Worm (Caenorhabditis elegans) whole organism, young adult: ENCODE data around the gene F22H10.11.

ENCODE experiments used
- B0019.2 ChIP-seq: fragments of 200-800 bp; sonication (Bioruptor generic); conservative IDR thresholded peaks from 2 replicates; pipeline ENCODE4 v1.3.6; 2022; ENCODE audit warnings: missing genetic modification reagents, missing genetic modification characterization, missing compliant biosample characterization
- B0261.1 ChIP-seq: sonication (generic microtip); optimal IDR thresholded peaks from 2 replicates; lab custom pipeline; 2016; ENCODE audit warnings: mild to moderate bottlenecking, missing genetic modification characterization, moderate library complexity, missing compliant biosample characterization
- F22D6.2 ChIP-seq: sonication (generic microtip); optimal IDR thresholded peaks from 2 replicates; lab custom pipeline; 2016; ENCODE audit warnings: mild to moderate bottlenecking, missing genetic modification characterization, missing compliant biosample characterization
- F52B5.7 ChIP-seq: sonication (generic microtip); optimal IDR thresholded peaks from 2 replicates; lab custom pipeline; 2016; ENCODE audit warnings: mild to moderate bottlenecking, missing genetic modification characterization, missing compliant biosample characterization
- T07F8.4 ChIP-seq: sonication (generic microtip); optimal IDR thresholded peaks from 2 replicates; lab custom pipeline; 2016; ENCODE audit warnings: mild to moderate bottlenecking, missing genetic modification characterization, moderate library complexity, missing compliant biosample characterization
- T26A5.8 ChIP-seq: sonication (generic microtip); optimal IDR thresholded peaks from 2 replicates; lab custom pipeline; 2016; ENCODE audit warnings: missing genetic modification characterization, missing compliant biosample characterization
- Y53F4B.3 ChIP-seq: fragments of 200-800 bp; sonication (Bioruptor generic); IDR thresholded peaks from 2 replicates; pipeline ENCODE4 v1.3.6; 2022; ENCODE audit warnings: missing genetic modification reagents, missing genetic modification characterization, missing compliant biosample characterization
- Y53G8AR.9 ChIP-seq: fragments of 200-800 bp; sonication (Bioruptor generic); conservative IDR thresholded peaks from 2 replicates; pipeline ENCODE4 v1.3.6; 2022; ENCODE audit warnings: missing genetic modification reagents, missing genetic modification characterization, missing compliant biosample characterization
- akir-1 ChIP-seq: fragments of 200-800 bp; sonication (Bioruptor generic); optimal IDR thresholded peaks from 2 replicates; lab custom pipeline; 2018; ENCODE audit warnings: mild to moderate bottlenecking, missing genetic modification characterization, moderate library complexity, missing compliant biosample characterization
- aptf-2 ChIP-seq: fragments of 200-800 bp; sonication (Bioruptor generic); conservative IDR thresholded peaks from 2 replicates; pipeline ENCODE4 v1.3.6; 2022; ENCODE audit warnings: missing genetic modification reagents, missing genetic modification characterization, missing compliant biosample characterization
- aptf-3 ChIP-seq: fragments of 200-800 bp; sonication (Bioruptor generic); IDR thresholded peaks from 2 replicates; pipeline ENCODE4 v1.3.6; 2022; ENCODE audit warnings: missing genetic modification characterization, missing compliant biosample characterization
- athp-1 ChIP-seq: sonication (generic microtip); optimal IDR thresholded peaks from 2 replicates; lab custom pipeline; 2017; ENCODE audit warnings: mild to moderate bottlenecking, missing genetic modification characterization, missing compliant biosample characterization
- attf-3 ChIP-seq: fragments of 200-800 bp; sonication (Bioruptor generic); conservative IDR thresholded peaks from 2 replicates; pipeline ENCODE4 v1.3.6; 2022; ENCODE audit warnings: missing genetic modification reagents, missing genetic modification characterization, missing compliant biosample characterization
- bed-1 ChIP-seq: fragments of 200-800 bp; sonication (Bioruptor generic); IDR thresholded peaks from 2 replicates; pipeline ENCODE4 v1.3.6; 2022; ENCODE audit warnings: missing genetic modification reagents, missing genetic modification characterization, missing compliant biosample characterization
- bed-2 ChIP-seq: fragments of 200-800 bp; sonication (Bioruptor generic); IDR thresholded peaks from 2 replicates; pipeline ENCODE4 v1.3.6; 2022; ENCODE audit warnings: missing genetic modification reagents, missing genetic modification characterization, missing compliant biosample characterization
- ccch-3 ChIP-seq: fragments of 200-800 bp; sonication (Bioruptor generic); optimal IDR thresholded peaks from 2 replicates; lab custom pipeline; 2018; ENCODE audit warnings: mild to moderate bottlenecking, missing genetic modification characterization, missing compliant biosample characterization
- ceh-27 ChIP-seq: fragments of 200-800 bp; sonication (Bioruptor generic); optimal IDR thresholded peaks from 2 replicates; lab custom pipeline; 2018; ENCODE audit warnings: mild to moderate bottlenecking, missing genetic modification characterization, moderate library complexity, missing compliant biosample characterization
- ceh-40 ChIP-seq: fragments of 200-800 bp; sonication (Bioruptor generic); IDR thresholded peaks from 2 replicates; pipeline ENCODE4 v1.3.6; 2022; ENCODE audit warnings: missing genetic modification characterization, missing compliant biosample characterization
- ceh-58 ChIP-seq: fragments of 200-800 bp; sonication (Bioruptor generic); IDR thresholded peaks from 2 replicates; pipeline ENCODE4 v1.3.6; 2022; ENCODE audit warnings: missing genetic modification characterization, missing compliant biosample characterization
- chd-7 ChIP-seq: sonication (generic microtip); optimal IDR thresholded peaks from 2 replicates; lab custom pipeline; 2016; ENCODE audit warnings: mild to moderate bottlenecking, missing genetic modification characterization, moderate library complexity, missing compliant biosample characterization
- dpl-1 ChIP-seq: fragments of 150-350 bp; optimal IDR thresholded peaks from 2 replicates; lab custom pipeline; 2014; ENCODE audit warnings: missing biosample characterization, missing genetic modification reagents, missing genetic modification characterization
- efl-1 ChIP-seq: fragments of 150-350 bp; optimal IDR thresholded peaks from 2 replicates; lab custom pipeline; 2014; ENCODE audit warnings: missing biosample characterization, missing genetic modification reagents, missing genetic modification characterization
- him-1 ChIP-seq: sonication (generic microtip); optimal IDR thresholded peaks from 2 replicates; lab custom pipeline; 2016; ENCODE audit warnings: missing genotype, missing genetic modification reagents, missing genetic modification characterization, missing compliant biosample characterization
- lin-26 ChIP-seq: fragments of 200-800 bp; sonication (Bioruptor generic); IDR thresholded peaks from 2 replicates; pipeline ENCODE4 v1.3.6; 2022; ENCODE audit warnings: missing genetic modification reagents, missing genetic modification characterization, missing compliant biosample characterization
- lin-35 ChIP-seq, 3 experiments: fragments of 150-350 bp in 2 of 3; sonication (generic microtip) in 1 of 3; optimal IDR thresholded peaks; 2 replicates each; lab custom pipeline; 2014 to 2018; ENCODE audit warnings: missing biosample characterization in 3 of 3, missing genetic modification characterization in 3 of 3, missing genetic modification reagents in 3 of 3
- lin-40 ChIP-seq: sonication (generic microtip); optimal IDR thresholded peaks from 2 replicates; lab custom pipeline; 2016; ENCODE audit warnings: missing genetic modification characterization, mild to moderate bottlenecking, missing compliant biosample characterization, missing genotype, missing genetic modification reagents
- lsy-27 ChIP-seq: sonication (generic microtip); optimal IDR thresholded peaks from 2 replicates; lab custom pipeline; 2017; ENCODE audit warnings: missing genetic modification characterization, mild to moderate bottlenecking, missing compliant biosample characterization, antibody characterized with exemption, missing genotype, borderline replicate concordance; ENCODE audit not compliant: insufficient read depth
- pbrm-1 ChIP-seq: fragments of 200-800 bp; sonication (Bioruptor generic); IDR thresholded peaks from 2 replicates; pipeline ENCODE4 v1.3.6; 2022; ENCODE audit warnings: missing genetic modification reagents, missing genetic modification characterization, missing compliant biosample characterization
- rec-8 ChIP-seq, 2 experiments: sonication (generic microtip); optimal IDR thresholded peaks; 2 replicates each; lab custom pipeline; 2016; ENCODE audit warnings: mild to moderate bottlenecking in 2 of 2, missing genetic modification characterization in 2 of 2, missing genetic modification reagents in 2 of 2, missing genotype in 2 of 2, missing biosample characterization in 1 of 2, missing compliant biosample characterization in 1 of 2, moderate library complexity in 1 of 2
- sea-2 ChIP-seq: fragments of 200-800 bp; sonication (Bioruptor generic); IDR thresholded peaks from 2 replicates; pipeline ENCODE4 v1.3.6; 2022; ENCODE audit warnings: missing genetic modification characterization, missing compliant biosample characterization
- snpc-1.3 ChIP-seq: sonication (generic microtip); optimal IDR thresholded peaks from 2 replicates; lab custom pipeline; 2017; ENCODE audit warnings: missing genetic modification characterization, mild to moderate bottlenecking, missing compliant biosample characterization, antibody characterized with exemption, moderate library complexity, missing genotype, missing genetic modification reagents; ENCODE audit not compliant: insufficient read depth
- somi-1 ChIP-seq: fragments of 200-800 bp; sonication (Bioruptor generic); optimal IDR thresholded peaks from 2 replicates; lab custom pipeline; 2018; ENCODE audit warnings: mild to moderate bottlenecking, missing genetic modification characterization, missing compliant biosample characterization
- tbx-9 ChIP-seq: sonication (generic microtip); optimal IDR thresholded peaks from 2 replicates; lab custom pipeline; 2016; ENCODE audit warnings: borderline replicate concordance, missing genetic modification characterization, inconsistent platforms, missing compliant biosample characterization
- zim-3 ChIP-seq: sonication (generic microtip); optimal IDR thresholded peaks from 2 replicates; lab custom pipeline; 2017; ENCODE audit warnings: mild to moderate bottlenecking, missing genetic modification characterization, moderate library complexity, missing compliant biosample characterization
- ztf-25 ChIP-seq: fragments of 200-800 bp; sonication (Bioruptor generic); IDR thresholded peaks from 2 replicates; pipeline ENCODE4 v1.3.6; 2022; ENCODE audit warnings: missing genetic modification reagents, missing genetic modification characterization, missing compliant biosample characterization

Gene F22H10.11

ce11 chrX:16687945-16688344 is at the start of gene F22H10.11:
Gene F22H10.11 (minus strand): TSS chrX:16688045.
- no peak for TF ChIP-seq efl-1 (GFP tag; lab: Kevin White, UChicago)
- no peak for TF ChIP-seq Y53G8AR.9
- no peak for TF ChIP-seq him-1 (tag; lab: Kevin White, UChicago)

DNA sequence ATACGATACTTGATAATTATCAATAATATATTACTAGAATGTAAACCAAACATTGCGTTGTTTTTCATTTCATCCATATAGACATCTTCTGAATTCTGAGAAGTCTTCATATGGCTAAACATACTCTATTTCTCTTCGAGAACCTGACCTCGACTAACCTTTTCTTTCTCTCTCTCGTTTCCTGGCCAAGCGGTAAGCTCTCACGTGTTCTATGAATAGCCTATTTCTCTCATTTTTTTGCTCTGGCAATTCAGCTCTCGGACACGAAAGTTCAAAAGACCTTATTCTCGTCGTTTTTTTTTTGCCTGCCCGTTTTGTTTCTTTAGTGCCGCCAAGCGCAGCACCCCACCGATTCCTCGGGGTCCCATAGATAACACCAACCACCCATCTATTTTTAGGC is 49.6 kb upstream of the F22H10.11 start:
- TF ChIP-seq akir-1 (GFP tag; lab: Kevin White, UChicago), result no peak
- TF ChIP-seq lsy-27, result no peak
- no peak for TF ChIP-seq ztf-25 (GFP tag; lab: Robert Waterston, UW)
- TF ChIP-seq lin-35 (GFP tag; optimal IDR thresholded peaks at IDR 0.05; lab: Kevin White, UChicago), result no peak
- TF ChIP-seq pbrm-1, result no peak
- TF ChIP-seq rec-8 (tag; optimal IDR thresholded peaks at IDR 0.05; lab: Kevin White, UChicago), result no peak
- TF ChIP-seq T07F8.4 (tag; lab: Kevin White, UChicago), result no peak
- no peak for TF ChIP-seq B0019.2 (GFP tag; lab: Robert Waterston, UW)
- TF ChIP-seq bed-2 (GFP tag; lab: Robert Waterston, UW), result no peak
- TF ChIP-seq ccch-3 (GFP tag; lab: Kevin White, UChicago), result no peak
- TF ChIP-seq Y53F4B.3, result no peak

ce11 chrX:16734970-16735369 is 47.1 kb upstream of the F22H10.11 start:
- no peak for TF ChIP-seq F52B5.7
- TF ChIP-seq lin-40 (tag; lab: Kevin White, UChicago), result peak; percentile 5
- TF ChIP-seq somi-1 (GFP tag; lab: Kevin White, UChicago), result peak; percentile 46

DNA sequence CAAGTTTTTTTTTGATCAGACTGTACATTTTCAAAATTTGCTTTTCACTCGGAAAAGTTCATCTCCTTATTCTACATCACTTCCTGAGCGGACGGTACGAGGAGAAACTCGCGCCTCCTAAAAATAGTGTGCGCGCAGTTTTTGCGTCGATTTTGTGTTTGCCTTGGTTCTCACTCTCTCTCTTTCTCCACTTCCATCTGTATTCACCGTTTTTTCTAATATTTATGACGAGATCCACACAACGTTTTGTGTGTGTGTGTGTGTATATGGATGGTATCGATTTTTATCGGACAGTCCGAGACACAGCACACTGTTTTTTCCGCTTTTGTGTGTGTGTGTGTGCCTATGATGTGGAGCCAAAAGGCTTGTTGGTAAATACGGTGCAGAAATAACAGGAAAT is 45.6 kb upstream of the F22H10.11 start:
- TF ChIP-seq ceh-58, result no peak
- no peak for TF ChIP-seq sea-2 (GFP tag; lab: Robert Waterston, UW)
- TF ChIP-seq attf-3 (GFP tag; lab: Robert Waterston, UW), result no peak
- no peak for TF ChIP-seq ceh-40 (GFP tag; lab: Robert Waterston, UW)
- no peak for TF ChIP-seq B0261.1 (tag; lab: Kevin White, UChicago)
- no peak for TF ChIP-seq snpc-1.3
- TF ChIP-seq F22D6.2 (tag; lab: Kevin White, UChicago), result no peak
- TF ChIP-seq bed-1, result no peak
- TF ChIP-seq lin-26 (GFP tag; lab: Robert Waterston, UW), result no peak
- TF ChIP-seq T26A5.8, result no peak
- TF ChIP-seq chd-7 (tag; lab: Kevin White, UChicago), result no peak
- TF ChIP-seq aptf-3 (GFP tag; lab: Robert Waterston, UW), result no peak
- TF ChIP-seq aptf-2 (GFP tag; lab: Robert Waterston, UW), result no peak
- TF ChIP-seq ceh-27 (GFP tag; lab: Kevin White, UChicago), result no peak
- TF ChIP-seq zim-3, result no peak
- TF ChIP-seq dpl-1 (GFP tag; lab: Kevin White, UChicago), result no peak
- TF ChIP-seq athp-1, result no peak
- no peak for TF ChIP-seq tbx-9 (tag; lab: Kevin White, UChicago)
